Fruit fly (Drosophila melanogaster) whole organism, embryonic: ENCODE data around the gene CG17855.
A peak's percentile ranks its signal among the peaks of the same experiment; 100 is the strongest.

ENCODE experiments used
- Adf1 ChIP-seq: fragments of 200-800 bp; sonication (Bioruptor generic); IDR thresholded peaks from 2 replicates; pipeline ENCODE4 v1.3.6; 2022; ENCODE audit warnings: missing biosample characterization, missing genetic modification characterization
- Asciz ChIP-seq: fragments of 200-800 bp; sonication (Bioruptor generic); optimal IDR thresholded peaks from 2 replicates; lab custom pipeline; 2017; ENCODE audit warnings: missing biosample characterization, mild to moderate bottlenecking, missing genetic modification characterization, missing genetic modification reagents
- B-H1 ChIP-seq: fragments of 200-800 bp; sonication (Bioruptor generic); IDR thresholded peaks from 3 replicates; pipeline ENCODE4 v1.3.6; 2022; ENCODE audit warnings: missing biosample characterization, missing genetic modification characterization
- CG10267 ChIP-seq: fragments of 200-800 bp; sonication (Bioruptor generic); optimal IDR thresholded peaks from 2 replicates; lab custom pipeline; 2018; ENCODE audit warnings: missing biosample characterization, mild to moderate bottlenecking, missing genetic modification characterization, moderate library complexity
- CG10462 ChIP-seq: fragments of 200-800 bp; sonication (Bioruptor generic); optimal IDR thresholded peaks from 2 replicates; lab custom pipeline; 2016; ENCODE audit warnings: missing biosample characterization, missing genetic modification characterization
- CG12769 ChIP-seq: fragments of 200-800 bp; sonication (Bioruptor generic); optimal IDR thresholded peaks from 2 replicates; lab custom pipeline; 2019; ENCODE audit warnings: missing biosample characterization, mild to moderate bottlenecking, missing genetic modification characterization, moderate library complexity
- CG14710 ChIP-seq: fragments of 200-800 bp; sonication (Bioruptor generic); optimal IDR thresholded peaks from 3 replicates; lab custom pipeline; 2019; ENCODE audit warnings: missing biosample characterization, mild to moderate bottlenecking, missing genetic modification characterization, moderate library complexity
- CG17385 ChIP-seq: fragments of 200-800 bp; sonication (Bioruptor generic); optimal IDR thresholded peaks from 3 replicates; lab custom pipeline; 2018; ENCODE audit warnings: missing biosample characterization, mild to moderate bottlenecking, missing genetic modification characterization
- CG1792 ChIP-seq: fragments of 200-800 bp; sonication (Bioruptor generic); optimal IDR thresholded peaks from 2 replicates; lab custom pipeline; 2016; ENCODE audit warnings: missing biosample characterization, missing genetic modification characterization
- CG2202 ChIP-seq: fragments of 200-800 bp; sonication (Bioruptor generic); optimal IDR thresholded peaks from 2 replicates; lab custom pipeline; 2018; ENCODE audit warnings: missing biosample characterization, mild to moderate bottlenecking, missing genetic modification characterization
- CG3838 ChIP-seq: fragments of 200-800 bp; sonication (Bioruptor generic); optimal IDR thresholded peaks from 3 replicates; lab custom pipeline; 2016; ENCODE audit warnings: missing biosample characterization, missing genetic modification characterization
- CG43689 ChIP-seq: fragments of 200-800 bp; sonication (Bioruptor generic); IDR thresholded peaks from 2 replicates; pipeline ENCODE4 v1.3.6; 2022; ENCODE audit warnings: missing biosample characterization, missing genetic modification characterization
- CG4854 ChIP-seq: fragments of 200-800 bp; sonication (Bioruptor generic); optimal IDR thresholded peaks from 2 replicates; lab custom pipeline; 2016; ENCODE audit warnings: missing biosample characterization, missing genetic modification characterization, inconsistent platforms
- CG6791 ChIP-seq: fragments of 200-800 bp; sonication (Bioruptor generic); IDR thresholded peaks from 3 replicates; pipeline ENCODE4 v1.3.6; 2022; ENCODE audit warnings: missing biosample characterization, missing genetic modification characterization; ENCODE audit not compliant: partially characterized antibody
- CG9215 ChIP-seq: fragments of 200-800 bp; sonication (Bioruptor generic); IDR thresholded peaks from 2 replicates; pipeline ENCODE4 v1.3.6; 2022; ENCODE audit warnings: missing biosample characterization, missing genetic modification characterization
- Deaf1 ChIP-seq: fragments of 200-800 bp; optimal IDR thresholded peaks from 3 replicates; lab custom pipeline; 2019; ENCODE audit warnings: missing biosample characterization, mild to moderate bottlenecking, missing genetic modification characterization, moderate library complexity
- Dek ChIP-seq: fragments of 200-800 bp; sonication (Bioruptor generic); optimal IDR thresholded peaks from 3 replicates; lab custom pipeline; 2019; ENCODE audit warnings: missing biosample characterization, mild to moderate bottlenecking, missing genetic modification characterization, moderate library complexity
- Drgx ChIP-seq: fragments of 200-800 bp; sonication (Bioruptor generic); IDR thresholded peaks from 2 replicates; pipeline ENCODE4 v1.3.6; 2022; ENCODE audit warnings: missing biosample characterization, missing genetic modification characterization
- HmgD ChIP-seq: fragments of 200-800 bp; sonication (Bioruptor generic); optimal IDR thresholded peaks from 3 replicates; lab custom pipeline; 2016; ENCODE audit warnings: missing biosample characterization, missing genetic modification characterization
- Kr ChIP-seq: fragments of 200-800 bp; sonication (Bioruptor generic); optimal IDR thresholded peaks from 2 replicates; lab custom pipeline; 2017; ENCODE audit warnings: missing biosample characterization, mild to moderate bottlenecking, missing genetic modification characterization
- Med ChIP-seq: fragments of 200-800 bp; sonication (Bioruptor generic); peaks from one replicate; lab custom pipeline; 2016; ENCODE audit warnings: missing biosample characterization, missing genetic modification characterization, mild to moderate bottlenecking, inconsistent platforms, moderate library complexity
- NC2α ChIP-seq: fragments of 200-800 bp; sonication (Bioruptor generic); optimal IDR thresholded peaks from 2 replicates; lab custom pipeline; 2016; ENCODE audit warnings: missing biosample characterization, missing genetic modification characterization
- NfI ChIP-seq: fragments of 200-800 bp; sonication (Bioruptor generic); optimal IDR thresholded peaks from 3 replicates; lab custom pipeline; 2018; ENCODE audit warnings: missing biosample characterization, mild to moderate bottlenecking, missing genetic modification characterization, moderate library complexity
- Rx ChIP-seq: fragments of 200-800 bp; sonication (Bioruptor generic); IDR thresholded peaks from 2 replicates; pipeline ENCODE4 v1.3.6; 2022; ENCODE audit warnings: missing biosample characterization, missing genetic modification characterization
- Ssrp ChIP-seq: fragments of 200-800 bp; sonication (Bioruptor generic); optimal IDR thresholded peaks from 2 replicates; lab custom pipeline; 2018; ENCODE audit warnings: missing biosample characterization, mild to moderate bottlenecking, missing genetic modification characterization, moderate library complexity
- Stat92E ChIP-seq, 3 experiments: fragments of >200 bp in 2 of 3; fragments of 200-800 bp in 1 of 3; sonication (Bioruptor generic) in 1 of 3; optimal IDR thresholded peaks; 2 replicates each; lab custom pipeline; 2017 to 2019; ENCODE audit warnings: missing biosample characterization in 3 of 3, missing genetic modification characterization in 3 of 3, mild to moderate bottlenecking in 1 of 3, moderate library complexity in 1 of 3
- Xrp1 ChIP-seq: fragments of 200-800 bp; sonication (Bioruptor generic); IDR thresholded peaks from 2 replicates; pipeline ENCODE4 v1.3.6; 2022; ENCODE audit warnings: missing biosample characterization, missing genetic modification characterization
- amos ChIP-seq: fragments of 200-800 bp; sonication (Bioruptor generic); IDR thresholded peaks from 2 replicates; pipeline ENCODE4 v1.3.6; 2022; ENCODE audit warnings: missing biosample characterization, missing genetic modification characterization; ENCODE audit not compliant: partially characterized antibody
- bcd ChIP-seq: fragments of 200-800 bp; sonication (Bioruptor generic); optimal IDR thresholded peaks from 2 replicates; lab custom pipeline; 2017; ENCODE audit warnings: missing biosample characterization, mild to moderate bottlenecking, missing genetic modification characterization
- chinmo ChIP-seq: fragments of 200-800 bp; sonication (Bioruptor generic); IDR thresholded peaks from 4 replicates; pipeline ENCODE4 v1.3.6; 2022; ENCODE audit warnings: missing biosample characterization, missing genetic modification characterization; ENCODE audit not compliant: partially characterized antibody
- dm ChIP-seq: fragments of 200-800 bp; sonication (Bioruptor generic); optimal IDR thresholded peaks from 3 replicates; lab custom pipeline; 2016; ENCODE audit warnings: missing biosample characterization, missing genetic modification characterization
- eve ChIP-seq, 2 experiments: fragments of >200 bp; optimal IDR thresholded peaks; 2 replicates each; lab custom pipeline; 2017; ENCODE audit warnings: missing biosample characterization in 2 of 2, missing genetic modification characterization in 2 of 2
- ewg ChIP-seq: fragments of 200-800 bp; sonication (Bioruptor generic); optimal IDR thresholded peaks from 3 replicates; lab custom pipeline; 2017; ENCODE audit warnings: mild to moderate bottlenecking, missing biosample characterization, missing genetic modification reagents, missing genetic modification characterization
- eyg ChIP-seq: fragments of 200-800 bp; sonication (Bioruptor generic); optimal IDR thresholded peaks from 3 replicates; lab custom pipeline; 2016; ENCODE audit warnings: missing biosample characterization, missing genetic modification characterization
- her ChIP-seq: fragments of 200-800 bp; sonication (Bioruptor generic); optimal IDR thresholded peaks from 2 replicates; lab custom pipeline; 2016; ENCODE audit warnings: missing biosample characterization, missing genetic modification characterization
- inv ChIP-seq: fragments of 200-800 bp; sonication (Bioruptor generic); IDR thresholded peaks from 2 replicates; pipeline ENCODE4 v1.3.6; 2022; ENCODE audit warnings: missing biosample characterization, missing genetic modification characterization; ENCODE audit not compliant: partially characterized antibody
- jigr1 ChIP-seq: fragments of 200-800 bp; sonication (Bioruptor generic); IDR thresholded peaks from 3 replicates; pipeline ENCODE4 v1.3.6; 2022; ENCODE audit warnings: missing biosample characterization, missing genetic modification characterization
- jumu ChIP-seq: fragments of 200-800 bp; sonication (Bioruptor generic); optimal IDR thresholded peaks from 3 replicates; lab custom pipeline; 2016; ENCODE audit warnings: missing biosample characterization, missing genetic modification characterization
- kay ChIP-seq: fragments of 200-800 bp; sonication (Bioruptor generic); optimal IDR thresholded peaks from 2 replicates; lab custom pipeline; 2016; ENCODE audit warnings: missing biosample characterization, missing genetic modification characterization
- pzg ChIP-seq: fragments of 200-800 bp; sonication (Bioruptor generic); optimal IDR thresholded peaks from 3 replicates; lab custom pipeline; 2018; ENCODE audit warnings: missing biosample characterization, mild to moderate bottlenecking, missing genetic modification characterization, moderate library complexity
- sc ChIP-seq, 3 experiments: fragments of >200 bp in 2 of 3; fragments of 200-800 bp in 1 of 3; sonication (Bioruptor generic) in 1 of 3; optimal IDR thresholded peaks; 2 replicates in 2 of 3; 3 replicates in 1 of 3; lab custom pipeline; 2017; ENCODE audit warnings: mild to moderate bottlenecking in 1 of 3, missing biosample characterization in 1 of 3, missing genetic modification characterization in 1 of 3, missing genetic modification reagents in 1 of 3
- stc ChIP-seq: fragments of 200-800 bp; sonication (Bioruptor generic); IDR thresholded peaks from 2 replicates; pipeline ENCODE4 v1.3.6; 2022; ENCODE audit warnings: missing biosample characterization, missing genetic modification characterization
- stwl ChIP-seq: fragments of 200-800 bp; sonication (Bioruptor generic); optimal IDR thresholded peaks from 3 replicates; lab custom pipeline; 2018; ENCODE audit warnings: missing biosample characterization, mild to moderate bottlenecking, missing genetic modification characterization, moderate library complexity
- sug ChIP-seq: fragments of 200-800 bp; optimal IDR thresholded peaks from 2 replicates; lab custom pipeline; 2019; ENCODE audit warnings: missing biosample characterization, mild to moderate bottlenecking, missing genetic modification characterization, moderate library complexity
- toy ChIP-seq: fragments of 200-800 bp; sonication (Bioruptor generic); IDR thresholded peaks from 2 replicates; pipeline ENCODE4 v1.3.6; 2022; ENCODE audit warnings: missing biosample characterization, missing genetic modification characterization
- trem ChIP-seq: fragments of 200-800 bp; optimal IDR thresholded peaks from 3 replicates; lab custom pipeline; 2019; ENCODE audit warnings: missing biosample characterization, mild to moderate bottlenecking, missing genetic modification characterization, moderate library complexity
- zfh2 ChIP-seq: fragments of 200-800 bp; sonication (Bioruptor generic); optimal IDR thresholded peaks from 2 replicates; lab custom pipeline; 2016; ENCODE audit warnings: missing biosample characterization, missing genetic modification characterization

Gene CG17855

dm6 chr2L:9520886-9521868 is 19.1 kb upstream of the CG17855 start, which contains the start of gene Oatp30B (continued):
- TF ChIP-seq pzg (GFP tag; lab: Kevin White, UChicago), result peak; percentile 68
- peak; percentile 94 for TF ChIP-seq CG10462 (GFP tag; lab: Kevin White, UChicago)
- peak; percentile 89 for TF ChIP-seq her (GFP tag; lab: Kevin White, UChicago)
- TF ChIP-seq jigr1, result peak; percentile 93
- TF ChIP-seq Deaf1 (tag; lab: Kevin White, UChicago), result peak; percentile 82
- TF ChIP-seq Med, result peak; percentile 99
- peak; percentile 85 for TF ChIP-seq HmgD (GFP tag; lab: Kevin White, UChicago)
- peak; percentile 94 for TF ChIP-seq CG3838 (GFP tag; lab: Kevin White, UChicago)
- TF ChIP-seq Dek (tag; lab: Kevin White, UChicago), result peak; percentile 97
- TF ChIP-seq kay, result peak; percentile 96
- TF ChIP-seq stc, result peak; percentile 97
- peak; percentile 85 for TF ChIP-seq NC2α (GFP tag; lab: Kevin White, UChicago)
- peak; percentile 93 for TF ChIP-seq CG2202
- TF ChIP-seq Adf1 (GFP tag; lab: Robert Waterston, UW), result peak; percentile 79
- peak; percentile 96 for TF ChIP-seq Drgx (GFP tag; lab: Robert Waterston, UW)
- peak; percentile 96 for TF ChIP-seq amos (GFP tag; lab: Robert Waterston, UW)
- peak; percentile 95 for TF ChIP-seq CG4854 (GFP tag; lab: Kevin White, UChicago)
- TF ChIP-seq chinmo (GFP tag; lab: Robert Waterston, UW), result peak; percentile 93; the same call in 3 of the 4 replicates
- TF ChIP-seq CG10267, result peak; percentile 94
- peak; percentile 89 for TF ChIP-seq CG1792 (GFP tag; lab: Kevin White, UChicago)
- TF ChIP-seq eyg (GFP tag; lab: Kevin White, UChicago), result peak; percentile 92
- TF ChIP-seq NfI (GFP tag; lab: Kevin White, UChicago), result peak; percentile 95
- TF ChIP-seq eve (GFP tag; optimal IDR thresholded peaks at IDR 0.05; lab: Kevin White, UChicago), result peak; percentile 60 to 95
- peak; percentile 94 for TF ChIP-seq CG9215
- peak; percentile 80 for TF ChIP-seq stwl (tag; lab: Kevin White, UChicago)
- TF ChIP-seq bcd (GFP tag; lab: Kevin White, UChicago), result peak; percentile 95
- TF ChIP-seq sug (tag; lab: Kevin White, UChicago), result peak; percentile 95
- TF ChIP-seq inv (GFP tag; lab: Robert Waterston, UW), result peak; percentile 95
- TF ChIP-seq jumu, result peak; percentile 93
- TF ChIP-seq Rx (GFP tag; lab: Robert Waterston, UW), result peak; percentile 95
- no peak for TF ChIP-seq sc (optimal IDR thresholded peaks at IDR 0.05; lab: Kevin White, UChicago)
- TF ChIP-seq sc (GFP tag; optimal IDR thresholded peaks at IDR 0.05; lab: Kevin White, UChicago), result peak; percentile 86
- peak; percentile 98 for TF ChIP-seq CG12769 (tag; lab: Kevin White, UChicago)
- TF ChIP-seq ewg (GFP tag; lab: Kevin White, UChicago), result peak; percentile 88
- peak; percentile 96 for TF ChIP-seq B-H1 (GFP tag; lab: Robert Waterston, UW)
- peak; percentile 95 for TF ChIP-seq trem (tag; lab: Kevin White, UChicago)
- no peak for TF ChIP-seq Kr (GFP tag; lab: Kevin White, UChicago)
- peak; percentile 91 for TF ChIP-seq CG43689 (GFP tag; lab: Robert Waterston, UW)
- TF ChIP-seq Stat92E (GFP tag; optimal IDR thresholded peaks at IDR 0.05; lab: Kevin White, UChicago), result peak in 1 of 3 experiments; percentile 92
- TF ChIP-seq dm, result peak; percentile 82
- peak; percentile 97 for TF ChIP-seq CG14710 (tag; lab: Kevin White, UChicago)
- peak; percentile 96 for TF ChIP-seq zfh2 (GFP tag; lab: Kevin White, UChicago)
- TF ChIP-seq Xrp1 (GFP tag; lab: Robert Waterston, UW), result peak; percentile 99
- TF ChIP-seq Ssrp (tag; lab: Kevin White, UChicago), result peak; percentile 95
- peak; percentile 88 for TF ChIP-seq CG17385
- peak; percentile 93 for TF ChIP-seq Asciz
- TF ChIP-seq CG6791, result peak; percentile 96
- peak; percentile 88 for TF ChIP-seq toy (GFP tag; lab: Robert Waterston, UW)
